Fruit fly (Drosophila melanogaster): ENCODE results near the gene nero.

The nero gene

DNA sequence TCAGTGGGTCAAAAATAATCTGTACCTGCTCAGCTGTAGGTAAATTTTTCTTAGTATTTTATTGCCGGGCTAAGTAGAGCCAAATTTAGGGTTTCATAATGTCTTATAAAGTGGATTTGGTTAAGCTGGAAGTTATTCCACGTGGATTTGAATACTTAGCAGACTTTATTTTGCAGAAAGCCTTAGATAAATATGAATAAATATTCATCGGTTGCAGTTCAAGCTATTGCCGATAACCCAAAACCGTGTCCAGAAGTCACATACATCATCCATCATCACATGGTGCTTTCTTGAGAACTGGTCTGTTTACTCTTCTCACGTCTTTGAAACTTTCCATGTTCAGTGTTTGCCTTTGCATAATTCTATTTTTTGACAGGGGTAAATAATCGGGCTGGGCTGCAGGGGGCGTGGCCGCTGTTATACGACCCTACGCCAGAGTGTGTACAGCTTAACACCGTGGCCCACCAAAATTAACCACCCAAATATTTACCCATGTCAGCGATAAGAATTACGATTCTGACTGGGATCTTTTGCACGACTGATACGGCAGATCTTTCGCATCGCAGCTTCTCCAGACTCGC lies 11.3 kb upstream of the nero start, which contains the start of gene CG2187 (continued):
- TF ChIP-seq Dref (GFP tag; IDR thresholded peaks at IDR 0.05): no peak
- no peak for TF ChIP-seq insv (GFP tag; optimal IDR thresholded peaks at IDR 0.05)
- TF ChIP-seq disco-r (GFP tag; optimal IDR thresholded peaks at IDR 0.05): no peak
- no peak for TF ChIP-seq fd102C (GFP tag; optimal IDR thresholded peaks at IDR 0.05)
- peak; percentile 17 for TF ChIP-seq Hmr (GFP tag; optimal IDR thresholded peaks at IDR 0.05)
- no peak for TF ChIP-seq BEAF-32 (GFP tag; optimal IDR thresholded peaks at IDR 0.05)
- no peak for TF ChIP-seq tin (GFP tag; optimal IDR thresholded peaks at IDR 0.05)
- no peak for TF ChIP-seq Awh (GFP tag; IDR thresholded peaks at IDR 0.05)
- TF ChIP-seq Hmx (GFP tag; optimal IDR thresholded peaks at IDR 0.05): no peak
- TF ChIP-seq D19B (GFP tag; optimal IDR thresholded peaks at IDR 0.05): no peak
- TF ChIP-seq Gsc (GFP tag; IDR thresholded peaks at IDR 0.05): no peak
- no peak for TF ChIP-seq CHES-1-like (GFP tag; optimal IDR thresholded peaks at IDR 0.05)
- TF ChIP-seq CG33213 (GFP tag; optimal IDR thresholded peaks at IDR 0.05): no peak
- peak; percentile 18; the same call in 1 of the 3 replicates for TF ChIP-seq Dbx (GFP tag; IDR thresholded peaks at IDR 0.05)
- TF ChIP-seq CG4707 (GFP tag; optimal IDR thresholded peaks at IDR 0.05): peak; percentile 3
- no peak for TF ChIP-seq luna (GFP tag; optimal IDR thresholded peaks at IDR 0.05)
- no peak for TF ChIP-seq CG7745 (tag; optimal IDR thresholded peaks at IDR 0.05)
- TF ChIP-seq dmrt11E (tag; optimal IDR thresholded peaks at IDR 0.05): no peak
- no peak for TF ChIP-seq run (tag; optimal IDR thresholded peaks at IDR 0.05)
- TF ChIP-seq Taf1 (GFP tag; IDR thresholded peaks at IDR 0.05): no peak
- TF ChIP-seq Dp (GFP tag; optimal IDR thresholded peaks at IDR 0.05): no peak
- TF ChIP-seq CG13123 (GFP tag; optimal IDR thresholded peaks at IDR 0.05): no peak
- TF ChIP-seq jumu (GFP tag; optimal IDR thresholded peaks at IDR 0.05): no peak
- no peak for TF ChIP-seq CG10366 (GFP tag; IDR thresholded peaks at IDR 0.05)
- no peak for TF ChIP-seq CG1647 (GFP tag; optimal IDR thresholded peaks at IDR 0.05)
- TF ChIP-seq sens (GFP tag): peak; percentile 36
- TF ChIP-seq Aef1 (GFP tag; IDR thresholded peaks at IDR 0.05): no peak
- no peak for TF ChIP-seq croc (GFP tag; conservative IDR thresholded peaks at IDR 0.05)
- TF ChIP-seq da (GFP tag; optimal IDR thresholded peaks at IDR 0.05): no peak
- no peak for TF ChIP-seq phol (tag; optimal IDR thresholded peaks at IDR 0.05)
- TF ChIP-seq CG9817 (tag; optimal IDR thresholded peaks at IDR 0.05): no peak
- no peak for TF ChIP-seq CG8089 (GFP tag; optimal IDR thresholded peaks at IDR 0.05)
- TF ChIP-seq tna (GFP tag; IDR thresholded peaks at IDR 0.05; ENCODE audit: partially characterized antibody): no peak
- no peak for TF ChIP-seq unc-4 (GFP tag; IDR thresholded peaks at IDR 0.05; ENCODE audit: partially characterized antibody)
- TF ChIP-seq fd64A (GFP tag; optimal IDR thresholded peaks at IDR 0.05): peak; percentile 46
- peak; percentile 22 for TF ChIP-seq CG6765 (GFP tag; optimal IDR thresholded peaks at IDR 0.05)
- no peak for TF ChIP-seq exex (tag; optimal IDR thresholded peaks at IDR 0.05)
- no peak for TF ChIP-seq Mad (GFP tag; optimal IDR thresholded peaks at IDR 0.05)
- no peak for TF ChIP-seq Hey (tag; optimal IDR thresholded peaks at IDR 0.05)
- no peak for TF ChIP-seq CG34376 (GFP tag; optimal IDR thresholded peaks at IDR 0.05)
- peak; percentile 16 for TF ChIP-seq caup (GFP tag; optimal IDR thresholded peaks at IDR 0.05; ENCODE audit: severe bottlenecking)
- no peak for TF ChIP-seq CG11456 (GFP tag; IDR thresholded peaks at IDR 0.05)
- no peak for TF ChIP-seq wdn (GFP tag; IDR thresholded peaks at IDR 0.05)
- TF ChIP-seq al (GFP tag; IDR thresholded peaks at IDR 0.05): no peak
- TF ChIP-seq Lim3 (GFP tag; IDR thresholded peaks at IDR 0.05): no peak
- TF ChIP-seq dati (GFP tag; IDR thresholded peaks at IDR 0.05): no peak
- TF ChIP-seq tgo (GFP tag; IDR thresholded peaks at IDR 0.05): no peak
- TF ChIP-seq MBD-R2 (GFP tag; IDR thresholded peaks at IDR 0.05): no peak
- no peak for TF ChIP-seq CG8281 (tag; optimal IDR thresholded peaks at IDR 0.05)
- no peak for TF ChIP-seq Sry-δ (GFP tag; optimal IDR thresholded peaks at IDR 0.05)
- no peak for TF ChIP-seq CG11723 (GFP tag; optimal IDR thresholded peaks at IDR 0.05)
- TF ChIP-seq stwl (tag; optimal IDR thresholded peaks at IDR 0.05): no peak
